Fruit fly (Drosophila melanogaster): ENCODE measurements around the gene nSMase.

Gene nSMase

DNA sequence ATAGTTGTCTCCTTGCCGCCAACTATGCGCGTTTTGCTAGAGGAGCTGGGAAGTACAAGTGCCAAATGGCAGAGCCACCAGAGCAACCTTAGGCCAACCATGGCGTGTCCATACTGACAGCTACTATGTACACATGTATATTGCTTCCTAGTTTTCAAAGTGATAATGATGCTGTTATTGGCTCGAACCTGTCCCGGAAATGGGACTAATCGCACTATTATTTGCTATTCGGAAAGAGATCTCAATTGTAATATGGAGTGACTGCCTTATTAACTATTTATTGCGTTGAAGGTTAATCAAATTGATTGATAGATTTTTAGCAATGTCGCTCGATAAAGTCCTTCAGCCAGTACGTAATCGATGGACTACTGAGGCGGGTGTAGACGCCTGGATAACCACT lies 14.6 kb upstream of the nSMase start, which contains the start of gene CG33159:
TSS of gene CG33159 (minus strand) at position 101 of the 400 bp plus-strand sequence.
- no peak for TF ChIP-seq CG17801 (GFP tag; optimal IDR thresholded peaks at IDR 0.05; ENCODE audit: partially characterized antibody)

- TF ChIP-seq CG17801 (GFP tag; optimal IDR thresholded peaks at IDR 0.05; ENCODE audit: partially characterized antibody): no peak
Measured at dm6 chr3L:3205349-3205748, 13.6 kb upstream of the nSMase start, which contains the start of gene CG32277. Gene CG32277, minus strand, starts transcription at chr3L:3205449.

DNA sequence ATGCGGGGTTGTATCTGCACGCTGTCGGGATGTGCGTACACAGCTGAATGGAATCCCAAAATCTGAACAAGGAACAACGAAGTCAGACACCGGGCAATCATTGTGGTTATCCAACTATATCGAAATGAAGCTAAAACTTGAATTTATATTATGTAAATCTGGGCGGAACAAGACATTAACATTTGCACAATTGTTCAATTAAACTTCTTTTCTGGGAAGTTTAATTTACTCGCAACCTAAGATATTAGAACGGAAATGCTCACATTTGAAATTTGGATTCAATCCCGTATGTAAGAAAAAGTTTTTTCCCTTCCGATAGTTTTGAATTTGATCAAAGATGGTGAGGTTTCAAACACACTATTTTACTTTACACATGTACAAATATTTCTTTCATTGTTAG lies 12.7 kb upstream of the nSMase start, which contains the start of gene CG33160:
TSS of gene CG33160 (minus strand) at position 101 of the 400 bp plus-strand sequence.
- TF ChIP-seq CG17801 (GFP tag; optimal IDR thresholded peaks at IDR 0.05; ENCODE audit: partially characterized antibody): no peak

dm6 chr3L:3208895-3209294 lies 10.1 kb upstream of the nSMase start, which contains the start of the genes CG32269 and CG32270:
Gene CG32269, minus strand, starts transcription at chr3L:3208985.
Gene CG32270, minus strand, starts transcription at chr3L:3208985.
- TF ChIP-seq CG17801 (GFP tag; optimal IDR thresholded peaks at IDR 0.05; ENCODE audit: partially characterized antibody): no peak

DNA sequence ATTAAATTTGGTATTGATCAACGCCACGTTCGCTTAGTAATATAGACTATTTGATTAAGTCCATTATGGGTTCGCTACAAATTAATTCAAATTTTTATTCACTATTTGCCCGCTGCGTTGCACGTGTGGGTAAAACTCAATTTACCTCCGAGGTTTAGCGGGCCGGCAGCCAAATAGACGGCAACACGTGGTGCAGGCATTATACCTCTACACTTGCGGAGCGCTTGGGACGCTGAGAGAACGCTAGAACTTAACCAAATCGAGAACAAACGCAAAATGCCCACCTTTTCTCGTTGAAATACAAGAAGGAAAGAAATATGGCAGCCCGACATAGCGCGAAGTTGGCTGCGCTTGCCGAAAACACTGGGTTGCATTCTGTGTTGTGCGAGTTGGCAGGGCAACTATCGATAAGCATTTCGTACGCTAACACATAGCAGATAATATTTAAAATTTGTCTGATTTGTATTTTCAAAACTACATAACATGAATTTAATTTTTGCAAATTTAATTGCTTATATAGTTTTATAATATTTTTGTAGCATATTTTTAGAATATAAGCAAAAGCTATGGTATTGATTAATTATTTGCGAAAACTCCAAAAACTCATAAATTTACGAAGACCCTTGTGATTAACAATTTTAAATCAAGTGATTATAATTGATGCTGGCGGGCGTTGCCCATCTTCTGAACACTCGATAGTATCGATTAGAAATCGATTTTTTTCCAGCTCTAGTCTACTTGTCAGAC lies 3.9 kb downstream of the nSMase start, which contains the start of the genes RpL28 and eIF1:
TSS of gene RpL28 (minus strand) at position 318 of the 747 bp plus-strand sequence.
TSS of gene eIF1 (plus strand) at position 699 of the 747 bp plus-strand sequence.
- TF ChIP-seq CG17801 (GFP tag; optimal IDR thresholded peaks at IDR 0.05; ENCODE audit: partially characterized antibody): peak; percentile 85

dm6 chr3L:3223390-3223914 lies 4.5 kb downstream of the nSMase start:
- no peak for TF ChIP-seq CG17801 (GFP tag; optimal IDR thresholded peaks at IDR 0.05; ENCODE audit: partially characterized antibody)

DNA sequence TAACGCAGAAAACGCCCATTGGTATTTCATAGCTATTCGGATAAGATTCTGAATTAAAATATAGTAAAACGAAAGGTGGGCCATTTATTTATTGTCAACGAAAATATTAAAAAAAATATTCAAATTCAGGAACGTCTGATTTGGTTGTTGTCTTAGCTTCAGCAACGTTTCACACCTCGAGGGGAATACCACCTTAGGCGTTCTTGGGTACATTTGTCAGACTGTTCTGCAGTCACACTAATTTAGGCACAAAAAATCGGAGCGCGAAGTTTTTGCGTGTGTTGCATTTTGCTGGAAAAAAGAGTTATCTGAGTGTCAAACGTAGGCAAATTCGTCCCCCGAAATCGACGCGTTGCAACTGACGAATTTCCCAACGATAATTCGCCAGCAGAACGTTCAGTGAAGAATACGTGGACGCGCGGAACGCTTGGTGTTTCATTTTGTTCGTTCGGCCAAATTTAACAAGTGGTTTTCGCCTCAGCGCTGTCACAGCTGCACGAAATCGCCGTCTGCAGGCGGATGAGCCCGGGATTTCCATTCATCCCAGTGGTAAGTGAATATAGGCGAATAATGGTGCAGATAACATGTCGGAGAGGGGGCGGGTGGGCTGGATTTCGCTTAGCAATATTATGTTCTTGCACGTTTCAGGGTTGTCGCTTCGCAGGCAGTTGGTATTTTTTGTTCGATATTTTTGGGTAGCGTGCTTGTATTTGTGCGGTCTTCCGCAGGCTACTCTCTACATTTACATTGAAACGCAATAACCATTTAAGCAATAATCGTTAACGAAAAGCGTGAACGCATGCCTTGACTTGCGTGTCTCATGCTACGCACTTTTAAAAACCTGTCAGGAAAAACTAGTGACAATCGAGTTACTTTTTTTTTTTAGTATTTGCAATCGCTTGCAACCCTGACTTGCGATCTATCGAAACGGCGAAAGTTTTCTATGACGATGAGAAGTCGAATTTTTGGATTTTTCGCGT lies 6.1 kb downstream of the nSMase start, which contains the start of gene Larp4B:
TSS of gene Larp4B (plus strand) at position 99 of the 980 bp plus-strand sequence.
- TF ChIP-seq CG17801 (GFP tag; optimal IDR thresholded peaks at IDR 0.05; ENCODE audit: partially characterized antibody): no peak

DNA sequence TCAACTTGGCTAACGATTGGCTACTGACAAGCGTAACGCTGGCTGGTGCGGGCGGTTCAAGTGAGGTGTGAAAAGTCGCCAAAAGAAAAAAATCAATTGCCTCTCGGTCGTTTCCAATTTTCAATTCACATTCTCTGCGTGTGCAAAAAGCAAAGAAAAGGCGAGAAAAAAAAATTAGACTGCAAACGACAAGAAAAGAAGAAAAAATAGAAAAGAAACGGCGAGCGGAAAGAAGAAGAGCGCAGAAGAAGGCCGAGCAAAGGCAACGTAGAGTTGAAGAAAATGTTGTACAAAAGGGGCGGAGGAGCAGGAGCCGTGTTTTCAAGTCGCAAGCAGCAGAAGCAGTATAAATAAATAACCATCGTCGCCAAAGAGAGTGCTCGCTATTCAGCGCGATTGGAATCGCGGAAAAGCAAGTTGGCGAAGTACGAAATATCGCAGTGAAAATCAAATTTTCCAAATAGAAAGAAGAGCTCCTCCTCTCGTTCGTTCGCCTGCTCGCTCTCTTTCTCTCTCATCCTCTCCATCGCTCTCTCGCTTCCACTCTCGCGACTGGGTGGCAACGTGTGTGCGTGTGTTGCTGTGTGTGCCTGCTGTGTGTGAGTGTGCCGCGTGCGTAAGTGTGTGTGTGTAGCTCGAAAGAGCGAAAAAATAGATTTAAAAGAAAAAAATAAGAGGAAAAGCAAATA lies 7.0 kb downstream of the nSMase start:
- no peak for TF ChIP-seq CG17801 (GFP tag; optimal IDR thresholded peaks at IDR 0.05; ENCODE audit: partially characterized antibody)

- no peak for TF ChIP-seq CG17801 (GFP tag; optimal IDR thresholded peaks at IDR 0.05; ENCODE audit: partially characterized antibody)
Measured at dm6 chr3L:3226458-3226783, 7.5 kb downstream of the nSMase start.

DNA sequence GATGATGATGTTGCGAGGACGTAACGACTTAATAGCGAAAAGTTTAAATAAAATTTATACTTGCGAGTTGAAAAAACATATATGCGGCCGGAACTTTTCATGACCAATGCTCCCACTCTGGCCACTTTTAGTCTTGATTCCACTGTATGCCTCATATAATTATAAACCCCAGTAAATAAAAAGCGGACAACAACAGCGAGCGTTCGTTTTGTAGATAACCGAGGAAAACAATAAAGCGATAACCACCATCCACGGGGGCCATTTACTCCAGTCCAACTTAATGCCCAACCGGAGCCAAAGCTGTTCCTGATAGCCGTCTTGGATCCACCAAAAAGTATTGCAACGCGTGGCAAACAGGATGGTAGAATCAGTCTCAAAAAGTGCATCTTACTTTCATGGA lies 17.4 kb downstream of the nSMase start:
- TF ChIP-seq CG17801 (GFP tag; optimal IDR thresholded peaks at IDR 0.05; ENCODE audit: partially characterized antibody): peak; percentile 22

DNA sequence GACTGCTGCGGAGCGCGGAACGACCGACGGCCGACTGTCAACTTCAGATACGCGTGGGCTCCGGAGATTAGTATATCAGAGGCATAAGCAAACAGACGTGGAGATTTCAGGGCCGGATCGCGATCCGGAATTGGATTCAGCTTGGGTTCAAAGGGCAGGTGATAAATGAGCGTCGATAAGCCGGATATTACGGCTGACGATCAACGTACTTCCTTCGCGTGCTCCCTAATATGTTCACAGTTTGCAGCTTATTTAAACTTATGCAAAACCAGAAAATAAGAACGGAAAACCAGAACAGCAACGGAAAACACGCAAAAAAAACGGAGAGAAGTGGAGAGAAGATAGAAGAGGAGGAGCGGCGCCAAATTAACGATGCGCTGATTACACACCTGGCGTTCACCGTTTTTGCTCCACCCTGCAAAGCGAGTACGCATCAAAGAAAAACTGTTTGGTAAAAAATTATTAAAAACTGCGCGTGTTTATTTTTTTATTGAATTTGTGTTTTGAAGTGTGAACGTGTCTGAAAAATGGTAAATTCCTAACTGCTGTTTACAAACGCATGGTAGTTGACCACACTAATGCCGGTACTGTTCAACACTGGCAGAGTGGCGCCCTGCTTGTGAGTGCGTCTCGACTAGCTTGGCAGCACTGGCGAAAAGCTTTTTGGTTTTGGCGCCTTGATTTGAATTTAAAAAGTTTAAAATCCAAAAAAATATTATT lies 20.2 kb downstream of the nSMase start, which contains the start of gene CG17746:
TSS of gene CG17746 (minus strand) at position 546 of the 720 bp plus-strand sequence.
- no peak for TF ChIP-seq CG17801 (GFP tag; optimal IDR thresholded peaks at IDR 0.05; ENCODE audit: partially characterized antibody)

- peak; percentile 42 for TF ChIP-seq CG17801 (GFP tag; optimal IDR thresholded peaks at IDR 0.05; ENCODE audit: partially characterized antibody)
Measured at dm6 chr3L:3239785-3240596, 21.0 kb downstream of the nSMase start.

Measured in ovary, adult (tissue).